Worm (Caenorhabditis elegans) whole organism, dauer: ENCODE measurements around the gene srg-1.

Experiments
- unc-62 ChIP-seq: sonication (generic microtip); optimal IDR thresholded peaks from 2 replicates; lab custom pipeline; 2017; ENCODE audit warnings: missing biosample characterization, missing genetic modification reagents, missing genetic modification characterization

Gene srg-1

DNA sequence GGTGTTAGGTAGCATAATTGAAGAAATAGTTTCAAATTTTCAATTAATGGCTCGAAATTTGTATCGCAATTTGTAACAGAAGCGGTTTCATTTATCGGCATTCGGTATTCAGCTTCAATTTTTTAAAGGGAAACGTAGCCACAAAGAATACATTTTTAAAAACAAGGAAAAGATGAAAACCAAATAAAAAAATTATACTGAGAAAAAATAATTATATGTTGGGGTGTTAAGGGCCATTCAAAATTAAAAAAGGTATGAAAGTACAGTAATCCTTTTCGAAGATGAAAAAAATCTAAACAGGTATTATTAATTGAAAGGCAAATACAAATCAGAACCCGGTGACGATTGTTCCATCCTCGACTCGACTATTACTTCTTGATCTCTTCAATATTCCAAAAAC is at the start of gene srg-1:
srg-1 (minus strand) TSS at position 101 of the 400 bp plus-strand sequence.
- no peak for TF ChIP-seq unc-62 (GFP tag; lab: Kevin White, UChicago)

ce11 chrIII:6307832-6308231 is 49.7 kb upstream of the srg-1 start:
- no peak for TF ChIP-seq unc-62 (GFP tag; lab: Kevin White, UChicago)

DNA sequence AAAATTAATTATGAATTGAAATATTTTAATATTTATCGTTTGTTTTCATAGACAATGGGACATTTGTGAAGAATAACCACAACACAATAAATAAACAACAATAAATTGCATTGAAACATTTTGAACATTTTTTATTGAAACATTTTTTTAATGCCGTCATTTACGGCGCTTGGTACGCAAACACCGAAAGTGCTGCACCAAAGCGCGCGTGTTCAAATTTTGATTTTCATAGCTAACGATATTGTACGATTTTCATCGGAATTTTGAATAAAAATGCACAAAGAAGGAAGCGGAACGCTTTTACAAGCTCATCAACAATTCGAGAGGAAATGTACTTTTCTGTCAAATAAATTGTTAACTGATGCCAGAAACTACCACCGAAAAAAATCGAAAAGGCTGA is 45.6 kb upstream of the srg-1 start:
- TF ChIP-seq unc-62 (GFP tag; lab: Kevin White, UChicago) = no peak

DNA sequence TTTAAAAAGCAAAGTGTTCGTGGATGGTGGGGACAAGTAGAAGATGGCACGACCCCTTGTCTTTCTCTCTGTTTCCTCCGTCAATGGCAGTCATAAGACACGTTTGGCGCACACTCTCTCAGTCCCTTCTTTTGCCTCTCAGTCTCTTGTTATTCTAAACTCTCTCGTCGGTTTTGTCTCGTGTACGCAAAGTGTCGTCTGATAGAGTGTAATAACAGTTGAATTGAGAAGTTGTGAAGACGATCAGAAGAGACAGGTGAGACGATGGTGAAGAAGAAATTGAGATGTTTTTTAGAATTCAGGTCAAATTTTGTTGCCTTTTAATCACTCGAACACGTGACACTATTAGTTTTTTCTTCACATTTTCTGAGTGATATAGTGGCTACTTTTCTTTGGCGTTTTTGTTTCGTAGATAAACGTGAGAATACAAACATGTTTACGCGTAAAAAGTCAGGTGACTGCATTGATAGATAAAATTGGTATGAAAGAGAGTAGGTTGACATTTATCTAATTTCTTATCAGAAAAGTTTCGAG is 45.0 kb upstream of the srg-1 start, which contains the start of gene F47D12.9:
F47D12.9 (minus strand) TSS at position 267 of the 534 bp plus-strand sequence.
- TF ChIP-seq unc-62 (GFP tag; lab: Kevin White, UChicago) = no peak

- TF ChIP-seq unc-62 (GFP tag; lab: Kevin White, UChicago) = no peak
Observed at ce11 chrIII:6300297-6300696, 42.1 kb upstream of the srg-1 start.

ce11 chrIII:6298131-6298530 is 40.0 kb upstream of the srg-1 start, which contains the start of gene F47D12.3:
Gene F47D12.3 (plus strand): TSS chrIII:6298461.
- TF ChIP-seq unc-62 (GFP tag; lab: Kevin White, UChicago) = no peak

- TF ChIP-seq unc-62 (GFP tag; lab: Kevin White, UChicago) = no peak
Observed at ce11 chrIII:6297599-6297998, 39.4 kb upstream of the srg-1 start.

ce11 chrIII:6295972-6296700 is 38.0 kb upstream of the srg-1 start, which contains the start of gene F47D12.7:
Gene F47D12.7 (minus strand): TSS chrIII:6296022.
- no peak for TF ChIP-seq unc-62 (GFP tag; lab: Kevin White, UChicago)

ce11 chrIII:6290469-6291182 is 32.5 kb upstream of the srg-1 start:
- TF ChIP-seq unc-62 (GFP tag; lab: Kevin White, UChicago) = no peak

- no peak for TF ChIP-seq unc-62 (GFP tag; lab: Kevin White, UChicago)
Observed at ce11 chrIII:6289366-6289765, 31.2 kb upstream of the srg-1 start.

ce11 chrIII:6287195-6287594 is 29.0 kb upstream of the srg-1 start, which contains the start of gene F47D12.6:
Gene F47D12.6 (minus strand): TSS chrIII:6287295.
- no peak for TF ChIP-seq unc-62 (GFP tag; lab: Kevin White, UChicago)

DNA sequence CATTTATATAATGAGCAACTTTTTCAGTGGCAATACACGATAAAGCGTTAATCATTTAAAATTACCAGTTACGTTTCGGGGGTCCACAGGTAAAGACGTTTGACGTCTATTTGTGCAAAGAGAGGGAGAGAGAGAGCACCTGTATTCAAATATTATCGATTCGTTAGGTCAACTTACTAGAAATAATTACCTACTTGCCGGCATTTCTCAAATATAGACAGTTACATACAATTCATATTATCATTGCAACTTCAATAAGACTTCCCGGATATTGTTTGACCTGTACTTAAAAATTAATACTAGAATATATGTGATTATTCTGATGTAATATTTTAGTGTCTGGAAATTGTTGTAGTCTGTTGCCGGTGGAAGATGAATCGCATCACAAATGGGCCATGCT is 27.7 kb upstream of the srg-1 start, which contains the start of gene gadr-3:
gadr-3 (minus strand) TSS at position 101 of the 400 bp plus-strand sequence.
- no peak for TF ChIP-seq unc-62 (GFP tag; lab: Kevin White, UChicago)

DNA sequence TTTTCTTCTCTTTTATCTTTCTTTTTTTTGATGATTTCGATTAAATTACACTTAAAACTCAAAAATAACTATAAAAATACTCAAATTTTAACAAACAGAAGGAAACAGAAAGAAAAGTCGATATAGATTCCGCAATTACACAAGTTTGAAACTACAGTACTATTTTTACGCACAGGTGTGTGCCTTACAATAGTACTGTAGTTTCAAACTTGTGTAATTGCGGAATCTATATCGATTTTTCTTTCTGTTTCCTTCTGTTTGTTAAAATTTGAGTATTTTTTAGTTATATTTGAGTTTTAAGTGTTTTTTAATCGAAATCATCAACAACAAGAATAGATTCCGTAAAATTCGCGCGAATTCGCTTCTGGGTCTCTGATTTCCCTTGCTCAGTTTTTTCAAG is 24.9 kb upstream of the srg-1 start:
- TF ChIP-seq unc-62 (GFP tag; lab: Kevin White, UChicago) = no peak

- no peak for TF ChIP-seq unc-62 (GFP tag; lab: Kevin White, UChicago)
Observed at ce11 chrIII:6280070-6280596, 22.0 kb upstream of the srg-1 start, which contains the start of gene hmg-1.2. Gene hmg-1.2 (plus strand): TSS chrIII:6280380.

DNA sequence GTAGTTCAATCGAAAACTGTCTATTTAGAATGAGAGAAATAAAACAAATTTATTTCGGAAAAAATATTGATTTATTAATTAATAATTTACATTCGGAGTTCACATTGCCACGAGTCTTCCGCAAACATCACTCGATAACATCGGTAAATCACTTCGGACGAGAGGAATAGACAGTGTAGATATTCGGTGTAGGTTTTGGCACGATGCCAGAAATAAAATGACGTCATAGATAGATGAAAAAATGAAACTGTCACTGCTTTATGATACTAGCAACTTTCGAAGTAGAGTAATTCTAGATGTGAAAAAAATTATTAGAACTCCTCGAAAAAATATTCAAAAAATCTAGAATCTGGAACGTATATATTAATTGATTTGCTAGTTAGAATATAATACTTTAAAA is 21.3 kb upstream of the srg-1 start:
- no peak for TF ChIP-seq unc-62 (GFP tag; lab: Kevin White, UChicago)
